4 fruit fly cellular contexts compared by ENCODE assay signal in the genomic region with DNA sequence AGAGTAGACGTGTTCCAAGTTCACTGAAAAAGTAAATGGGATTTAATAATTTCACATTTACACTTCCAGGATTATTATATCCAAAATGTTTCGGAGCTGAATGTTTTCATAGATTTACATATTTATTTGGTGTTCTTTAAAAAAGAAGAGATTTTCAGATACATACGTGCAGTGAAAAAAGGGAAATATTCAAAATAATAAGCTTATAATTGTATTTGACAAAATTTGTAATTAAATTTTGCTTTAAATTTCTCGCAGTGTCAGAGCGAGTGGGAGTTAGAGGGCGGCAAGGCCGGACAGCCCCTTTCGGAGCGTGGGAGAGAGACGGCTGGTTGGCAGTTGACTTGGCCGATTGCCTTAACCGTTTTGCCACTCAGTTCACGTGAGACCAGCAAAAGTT.
TF ChIP-seq lines count a peak whose summit lies in the region.

A gene (plus strand): TSS at position 388 of the 400 bp plus-strand sequence.

TF ChIP-seq in whole organism, adult, 20 proteins besides CTCF, POLR2A, EP300 and RAD21 (continued from another document):
- TF ChIP-seq bab1 (GFP tag; optimal IDR thresholded peaks at IDR 0.05; lab: Kevin White, UChicago) (no peak), cnc (optimal IDR thresholded peaks at IDR 0.05; lab: Kevin White, UChicago) (no peak), CG5204 (GFP tag; optimal IDR thresholded peaks at IDR 0.05; lab: Kevin White, UChicago) (peak; percentile 90)

TF ChIP-seq in whole organism, embryonic, 481 proteins besides CTCF, POLR2A, EP300 and RAD21 (continued from another document and continues in another):
- TF ChIP-seq Nf-YA (GFP tag; IDR thresholded peaks at IDR 0.05; lab: Robert Waterston, UW) (peak; percentile 45; the same call in 1 of the 2 replicates), CG2889 (GFP tag; IDR thresholded peaks at IDR 0.05; lab: Robert Waterston, UW) (no peak), tap (tag; optimal IDR thresholded peaks at IDR 0.05; lab: Kevin White, UChicago) (peak; percentile 69), ttk (GFP tag; IDR thresholded peaks at IDR 0.05; lab: Robert Waterston, UW) (peak; percentile 51), cg (GFP tag; optimal IDR thresholded peaks at IDR 0.05; lab: Kevin White, UChicago) (no peak), CG12236 (GFP tag; optimal IDR thresholded peaks at IDR 0.05; lab: Kevin White, UChicago) (no peak), Hey (tag; optimal IDR thresholded peaks at IDR 0.05; lab: Kevin White, UChicago) (no peak), Dfd (GFP tag; optimal IDR thresholded peaks at IDR 0.05; lab: Kevin White, UChicago) (no peak), CG42726 (GFP tag; IDR thresholded peaks at IDR 0.05; lab: Robert Waterston, UW; ENCODE audit: partially characterized antibody) (no peak), CG2129 (GFP tag; IDR thresholded peaks at IDR 0.05; lab: Robert Waterston, UW; ENCODE audit: partially characterized antibody) (no peak), CG6254 (GFP tag; optimal IDR thresholded peaks at IDR 0.05; lab: Kevin White, UChicago) (no peak), luna (GFP tag; optimal IDR thresholded peaks at IDR 0.05; lab: Kevin White, UChicago) (no peak), CG15514 (GFP tag; optimal IDR thresholded peaks at IDR 0.05; lab: Kevin White, UChicago) (peak; percentile 62), bowl (GFP tag; IDR thresholded peaks at IDR 0.05; lab: Robert Waterston, UW) (no peak), CG8089 (GFP tag; optimal IDR thresholded peaks at IDR 0.05; lab: Kevin White, UChicago) (peak; percentile 4), CG7372 (GFP tag; IDR thresholded peaks at IDR 0.05; lab: Robert Waterston, UW) (peak; percentile 66; the same call in 1 of the 2 replicates), GATAe (GFP tag; conservative IDR thresholded peaks at IDR 0.05; lab: Robert Waterston, UW) (peak; percentile 63; the same call in 1 of the 2 replicates), schlank (tag; optimal IDR thresholded peaks at IDR 0.05; lab: Kevin White, UChicago) (peak; percentile 50), CG7556 (GFP tag; optimal IDR thresholded peaks at IDR 0.05; lab: Kevin White, UChicago) (peak; percentile 84), z (GFP tag; IDR thresholded peaks at IDR 0.05; lab: Robert Waterston, UW) (no peak), Oaz (GFP tag; IDR thresholded peaks at IDR 0.05; lab: Robert Waterston, UW) (peak; percentile 38; the same call in 1 of the 2 replicates), exex (tag; optimal IDR thresholded peaks at IDR 0.05; lab: Kevin White, UChicago) (peak; percentile 41), psq (GFP tag; optimal IDR thresholded peaks at IDR 0.05; lab: Kevin White, UChicago) (no peak), ro (GFP tag; IDR thresholded peaks at IDR 0.05; lab: Robert Waterston, UW) (no peak), dm (GFP tag; optimal IDR thresholded peaks at IDR 0.05; lab: Kevin White, UChicago) (peak; percentile 1), ab (GFP tag; optimal IDR thresholded peaks at IDR 0.05; lab: Kevin White, UChicago) (no peak), p53 (GFP tag; optimal IDR thresholded peaks at IDR 0.05; lab: Kevin White, UChicago) (no peak), lbe (GFP tag; optimal IDR thresholded peaks at IDR 0.05; lab: Kevin White, UChicago) (peak; percentile 40), trh (GFP tag; optimal IDR thresholded peaks at IDR 0.05; lab: Kevin White, UChicago) (peak; percentile 53), CG13287 (GFP tag; IDR thresholded peaks at IDR 0.05; lab: Robert Waterston, UW; ENCODE audit: partially characterized antibody) (no peak), CG1792 (GFP tag; optimal IDR thresholded peaks at IDR 0.05; lab: Kevin White, UChicago) (peak; percentile 16), CG9797 (GFP tag; optimal IDR thresholded peaks at IDR 0.05; lab: Kevin White, UChicago) (no peak), sr (GFP tag; IDR thresholded peaks at IDR 0.05; lab: Robert Waterston, UW) (no peak; the same call in 2 of the 3 replicates), Bteb2 (GFP tag; optimal IDR thresholded peaks at IDR 0.05; lab: Kevin White, UChicago) (peak; percentile 58), Lhr (GFP tag; optimal IDR thresholded peaks at IDR 0.05; lab: Kevin White, UChicago) (no peak), hth (optimal IDR thresholded peaks at IDR 0.05; lab: Kevin White, UChicago) (no peak), vvl (GFP tag; IDR thresholded peaks at IDR 0.05; lab: Robert Waterston, UW) (peak; percentile 65), sd (tag; optimal IDR thresholded peaks at IDR 0.05; lab: Kevin White, UChicago) (peak; percentile 13), Taf1 (GFP tag; IDR thresholded peaks at IDR 0.05; lab: Robert Waterston, UW) (peak; percentile 23; the same call in 1 of the 2 replicates), chif (GFP tag; optimal IDR thresholded peaks at IDR 0.05; lab: Kevin White, UChicago) (peak; percentile 46 to 47), CG7745 (tag; optimal IDR thresholded peaks at IDR 0.05; lab: Kevin White, UChicago) (no peak)

TF ChIP-seq in whole organism, prepupa, 60 proteins besides CTCF, POLR2A, EP300 and RAD21 (continued from another document):
- TF ChIP-seq net (GFP tag; optimal IDR thresholded peaks at IDR 0.05; lab: Kevin White, UChicago) (peak; percentile 44), CG31627 (GFP tag; optimal IDR thresholded peaks at IDR 0.05; lab: Kevin White, UChicago) (peak; percentile 71), CG11902 (GFP tag; optimal IDR thresholded peaks at IDR 0.05; lab: Kevin White, UChicago) (peak; percentile 20), Eip93F (GFP tag; optimal IDR thresholded peaks at IDR 0.05; lab: Kevin White, UChicago) (no peak), Hr39 (GFP tag; optimal IDR thresholded peaks at IDR 0.05; lab: Kevin White, UChicago) (peak; percentile 76), CG6163 (GFP tag; IDR thresholded peaks at IDR 0.05; lab: Robert Waterston, UW) (0 out of 3 replicates have a peak, but pooled peaks have one; percentile 30), Sox14 (GFP tag; optimal IDR thresholded peaks at IDR 0.05; lab: Kevin White, UChicago) (peak; percentile 61), Eip75B (GFP tag; optimal IDR thresholded peaks at IDR 0.05; lab: Kevin White, UChicago) (peak; percentile 48), Lpt (GFP tag; optimal IDR thresholded peaks at IDR 0.05; lab: Kevin White, UChicago) (no peak), CG8319 (GFP tag; optimal IDR thresholded peaks at IDR 0.05; lab: Kevin White, UChicago) (no peak), acj6 (GFP tag; optimal IDR thresholded peaks at IDR 0.05; lab: Kevin White, UChicago) (peak; percentile 63), fkh (GFP tag; optimal IDR thresholded peaks at IDR 0.05; lab: Kevin White, UChicago) (no peak), Sox15 (GFP tag; optimal IDR thresholded peaks at IDR 0.05; lab: Kevin White, UChicago) (peak; percentile 48), Smox (GFP tag; optimal IDR thresholded peaks at IDR 0.05; lab: Kevin White, UChicago) (peak; percentile 62), CG10669 (GFP tag; optimal IDR thresholded peaks at IDR 0.05; lab: Kevin White, UChicago) (no peak), CG3919 (GFP tag; optimal IDR thresholded peaks at IDR 0.05; lab: Kevin White, UChicago) (no peak), fd85E (GFP tag; optimal IDR thresholded peaks at IDR 0.05; lab: Kevin White, UChicago) (no peak), vri (GFP tag; optimal IDR thresholded peaks at IDR 0.05; lab: Kevin White, UChicago) (peak; percentile 4), CG1621 (tag; optimal IDR thresholded peaks at IDR 0.05; lab: Kevin White, UChicago) (no peak), Gug (GFP tag; IDR thresholded peaks at IDR 0.05; lab: Robert Waterston, UW) (0 out of 2 replicates have a peak, but pooled peaks have one; percentile 28), spab (GFP tag; optimal IDR thresholded peaks at IDR 0.05; lab: Kevin White, UChicago) (no peak), CG6792 (GFP tag; optimal IDR thresholded peaks at IDR 0.05; lab: Kevin White, UChicago) (peak; percentile 44), lz (GFP tag; optimal IDR thresholded peaks at IDR 0.05; lab: Kevin White, UChicago) (peak; percentile 72), CG32006 (GFP tag; optimal IDR thresholded peaks at IDR 0.05; lab: Kevin White, UChicago) (peak; percentile 56), eg (GFP tag; IDR thresholded peaks at IDR 0.05; lab: Robert Waterston, UW) (peak; percentile 58; the same call in 2 of the 3 replicates), CG10631 (GFP tag; optimal IDR thresholded peaks at IDR 0.05; lab: Kevin White, UChicago) (peak; percentile 30), svp (GFP tag; lab: Kevin White, UChicago) (peak; percentile 91), CG9139 (GFP tag; optimal IDR thresholded peaks at IDR 0.05; lab: Kevin White, UChicago) (no peak), CG7368 (GFP tag; optimal IDR thresholded peaks at IDR 0.05; lab: Kevin White, UChicago) (peak; percentile 39), Ets96B (tag; optimal IDR thresholded peaks at IDR 0.05; lab: Kevin White, UChicago) (no peak), dac (GFP tag; optimal IDR thresholded peaks at IDR 0.05; lab: Kevin White, UChicago) (no peak), CG6854 (GFP tag; optimal IDR thresholded peaks at IDR 0.05; lab: Kevin White, UChicago) (no peak), ss (GFP tag; optimal IDR thresholded peaks at IDR 0.05; lab: Kevin White, UChicago) (no peak), Sox102F (GFP tag; optimal IDR thresholded peaks at IDR 0.05; lab: Kevin White, UChicago) (peak; percentile 63), topi (GFP tag; optimal IDR thresholded peaks at IDR 0.05; lab: Kevin White, UChicago) (peak; percentile 66), cyc (GFP tag; optimal IDR thresholded peaks at IDR 0.05; lab: Kevin White, UChicago) (peak; percentile 50), achi (GFP tag; optimal IDR thresholded peaks at IDR 0.05; lab: Kevin White, UChicago) (peak; percentile 49), fd59A (GFP tag; optimal IDR thresholded peaks at IDR 0.05; lab: Kevin White, UChicago) (no peak), CG6276 (GFP tag; optimal IDR thresholded peaks at IDR 0.05; lab: Kevin White, UChicago) (no peak), CG6808 (GFP tag; optimal IDR thresholded peaks at IDR 0.05; lab: Kevin White, UChicago) (no peak), CG16779 (tag; optimal IDR thresholded peaks at IDR 0.05; lab: Kevin White, UChicago) (no peak), Ets21C (GFP tag; optimal IDR thresholded peaks at IDR 0.05; lab: Kevin White, UChicago) (peak; percentile 24), Hr38 (GFP tag; optimal IDR thresholded peaks at IDR 0.05; lab: Kevin White, UChicago) (no peak)

TF ChIP-seq in whole organism, wandering third instar larva, 38 proteins besides CTCF, POLR2A, EP300 and RAD21 (continued from another document):
- TF ChIP-seq Vsx2 (GFP tag; optimal IDR thresholded peaks at IDR 0.05; lab: Kevin White, UChicago; ENCODE audit: partially characterized antibody) (peak; percentile 24), Rel (GFP tag; optimal IDR thresholded peaks at IDR 0.05; lab: Kevin White, UChicago) (no peak), Rel (tag; optimal IDR thresholded peaks at IDR 0.05; lab: Kevin White, UChicago) (peak; percentile 55), Hr83 (GFP tag; optimal IDR thresholded peaks at IDR 0.05; lab: Kevin White, UChicago; ENCODE audit: poor library complexity, severe bottlenecking) (no peak), Jra (GFP tag; optimal IDR thresholded peaks at IDR 0.05; lab: Kevin White, UChicago) (peak; percentile 28), CrebA (GFP tag; optimal IDR thresholded peaks at IDR 0.05; lab: Kevin White, UChicago; ENCODE audit: borderline replicate concordance) (no peak), Hr78 (GFP tag; optimal IDR thresholded peaks at IDR 0.05; lab: Kevin White, UChicago) (no peak), dmrt93B (GFP tag; optimal IDR thresholded peaks at IDR 0.05; lab: Kevin White, UChicago) (peak; percentile 52), Dif (GFP tag; optimal IDR thresholded peaks at IDR 0.05; lab: Kevin White, UChicago; ENCODE audit: partially characterized antibody) (peak; percentile 52)
TF ChIP-seq in whole organism, wandering third instar larva: peak in this region for 22.
